Worm (Caenorhabditis elegans): Measurements from ENCODE around the gene F01D5.8.

F01D5.8 gene

ce11 chrII:14063044-14063500, 52.6 kb downstream of the F01D5.8 start, which contains the start of gene lem-2 (continued):
- TF ChIP-seq grh-1 (GFP tag; IDR thresholded peaks at IDR 0.05) (no peak), ceh-90 (tag; optimal IDR thresholded peaks at IDR 0.05) (peak; percentile 73), C34B4.2 (tag; optimal IDR thresholded peaks at IDR 0.05) (no peak), blmp-1 (tag; optimal IDR thresholded peaks at IDR 0.05) (peak; percentile 30), ets-5 (GFP tag; IDR thresholded peaks at IDR 0.05) (no peak), hpl-2 (GFP tag; optimal IDR thresholded peaks at IDR 0.05) (no peak), lin-14 (GFP tag; optimal IDR thresholded peaks at IDR 0.05) (peak; percentile 92), Y116A8C.19 (tag; optimal IDR thresholded peaks at IDR 0.05; ENCODE audit: borderline replicate concordance) (peak; percentile 63), efl-1 (optimal IDR thresholded peaks at IDR 0.05) (peak; percentile 86 to 91), efl-1 (GFP tag; optimal IDR thresholded peaks at IDR 0.05 in 1 of 2) (peak; percentile 86 to 97), fkh-8 (tag; optimal IDR thresholded peaks at IDR 0.05) (peak; percentile 97), rnt-1 (tag; optimal IDR thresholded peaks at IDR 0.05) (no peak), elt-2 (tag; optimal IDR thresholded peaks at IDR 0.05) (peak; percentile 38), pax-3 (tag; optimal IDR thresholded peaks at IDR 0.05) (peak; percentile 96), nhr-20 (tag; optimal IDR thresholded peaks at IDR 0.05) (peak; percentile 82), tlp-1 (tag; optimal IDR thresholded peaks at IDR 0.05) (no peak), ceh-8 (GFP tag; optimal IDR thresholded peaks at IDR 0.05) (peak; percentile 52), ztf-4 (tag; optimal IDR thresholded peaks at IDR 0.05) (no peak), ceh-82 (tag; optimal IDR thresholded peaks at IDR 0.05) (peak; percentile 44 to 74 (median 73)), skn-1 (tag; optimal IDR thresholded peaks at IDR 0.05) (peak; percentile 51), snpc-4 (tag; optimal IDR thresholded peaks at IDR 0.05) (peak; percentile 35), nhr-19 (GFP tag; conservative IDR thresholded peaks at IDR 0.05) (peak; percentile 71), mef-2 (tag; optimal IDR thresholded peaks at IDR 0.05) (no peak), dpl-1 (GFP tag; optimal IDR thresholded peaks at IDR 0.05) (peak; percentile 83 to 89 (median 87)), nhr-90 (tag; optimal IDR thresholded peaks at IDR 0.05; ENCODE audit: poor library complexity) (peak; percentile 90), nhr-11 (tag; optimal IDR thresholded peaks at IDR 0.05) (no peak), irx-1 (tag; optimal IDR thresholded peaks at IDR 0.05) (peak; percentile 63), dsc-1 (tag; optimal IDR thresholded peaks at IDR 0.05) (peak; percentile 75), lsy-2 (tag; optimal IDR thresholded peaks at IDR 0.05) (peak; percentile 66 to 81), hlh-4 (tag; optimal IDR thresholded peaks at IDR 0.05) (no peak), nhr-237 (tag; optimal IDR thresholded peaks at IDR 0.05) (peak; percentile 2), nhr-85 (tag) (peak; percentile 84), unc-98 (GFP tag; IDR thresholded peaks at IDR 0.05) (peak; percentile 96), unc-86 (tag; optimal IDR thresholded peaks at IDR 0.05) (peak; percentile 69), alr-1 (tag; optimal IDR thresholded peaks at IDR 0.05; ENCODE audit: borderline replicate concordance) (no peak), fos-1 (tag; optimal IDR thresholded peaks at IDR 0.05) (peak; percentile 4), sox-4 (tag; optimal IDR thresholded peaks at IDR 0.05) (peak; percentile 61), lin-35 (GFP tag; optimal IDR thresholded peaks at IDR 0.05) (peak; percentile 87 to 90), nhr-28 (tag; optimal IDR thresholded peaks at IDR 0.05) (no peak), nhr-47 (tag; optimal IDR thresholded peaks at IDR 0.05) (peak; percentile 91), lin-13 (GFP tag; optimal IDR thresholded peaks at IDR 0.05) (peak; percentile 35), aha-1 (tag; optimal IDR thresholded peaks at IDR 0.05) (no peak), unc-30 (tag; optimal IDR thresholded peaks at IDR 0.05) (no peak), zag-1 (tag; optimal IDR thresholded peaks at IDR 0.05) (no peak), tbx-2 (tag; optimal IDR thresholded peaks at IDR 0.05) (peak; percentile 85), aly-2 (tag; optimal IDR thresholded peaks at IDR 0.05) (peak; percentile 31), nhr-76 (tag; optimal IDR thresholded peaks at IDR 0.05) (no peak), swsn-7 (tag; optimal IDR thresholded peaks at IDR 0.05) (peak; percentile 76), vab-15 (tag; optimal IDR thresholded peaks at IDR 0.05) (peak; percentile 87), lin-15B (tag; optimal IDR thresholded peaks at IDR 0.05) (peak; percentile 68), F16B12.6 (tag; optimal IDR thresholded peaks at IDR 0.05) (no peak), C04F5.9 (tag; optimal IDR thresholded peaks at IDR 0.05) (peak; percentile 70), lir-3 (tag; optimal IDR thresholded peaks at IDR 0.05; ENCODE audit: poor library complexity) (no peak), ztf-11 (tag; optimal IDR thresholded peaks at IDR 0.05) (peak in 1 of 2 experiments; percentile 82)
